Worm (Caenorhabditis elegans): ENCODE measurements around the gene C48D1.1.

The C48D1.1 gene

DNA sequence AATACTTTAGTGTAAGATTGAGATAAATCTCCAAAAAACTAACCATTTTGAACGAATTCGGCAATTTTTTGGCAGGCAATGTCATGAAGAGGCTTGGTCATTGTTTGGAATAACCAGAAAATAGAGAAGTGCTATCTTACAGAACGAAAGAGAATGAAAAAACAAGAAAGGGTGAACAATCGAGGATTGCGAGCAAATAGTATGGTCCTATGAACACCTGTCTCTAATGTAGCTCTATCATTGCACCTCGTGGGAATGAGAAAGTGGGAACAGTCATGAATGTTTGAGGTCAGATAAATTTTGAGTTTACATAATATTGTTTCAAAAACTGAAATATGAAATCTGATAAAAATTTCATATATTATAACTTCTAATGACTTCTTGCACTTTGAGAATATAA lies at the start of gene C48D1.1:
Gene C48D1.1 (minus strand): TSS at position 101 of the 400 bp plus-strand sequence.
- TF ChIP-seq ceh-83 (GFP tag; optimal IDR thresholded peaks at IDR 0.05) (no peak), ceh-43 (GFP tag; optimal IDR thresholded peaks at IDR 0.05) (no peak), unc-120 (tag; optimal IDR thresholded peaks at IDR 0.05; ENCODE audit: poor library complexity, severe bottlenecking) (no peak), M03D4.4 (tag; optimal IDR thresholded peaks at IDR 0.05) (no peak), drap-1 (GFP tag; optimal IDR thresholded peaks at IDR 0.05) (no peak), sptf-1 (tag; optimal IDR thresholded peaks at IDR 0.05) (no peak), ces-1 (GFP tag; optimal IDR thresholded peaks at IDR 0.05) (no peak)

DNA sequence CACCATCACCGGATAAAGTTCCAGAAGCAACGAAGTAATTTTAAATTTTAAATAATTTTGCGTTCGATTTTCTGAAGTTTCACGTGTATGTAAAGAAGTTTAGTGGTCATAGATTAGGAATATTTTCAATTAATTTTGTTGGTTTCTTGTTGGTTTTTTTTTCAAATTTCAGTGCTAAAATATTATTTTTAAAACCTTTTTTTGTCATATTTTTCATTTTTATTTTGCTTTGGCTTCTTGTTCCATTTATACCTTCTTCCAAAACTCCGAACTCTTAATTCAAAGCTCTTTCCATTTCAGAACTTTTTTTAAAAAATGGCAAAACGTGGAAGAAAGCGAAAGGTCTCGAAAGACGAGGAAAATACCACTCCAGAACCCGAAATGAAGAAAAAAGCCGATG lies 49.8 kb upstream of the C48D1.1 start, which contains the start of gene JC8.7:
Gene JC8.7 (plus strand): TSS at position 301 of the 400 bp plus-strand sequence.
- no peak for TF ChIP-seq nhr-2 (tag; optimal IDR thresholded peaks at IDR 0.05)
- no peak for TF ChIP-seq nhr-12 (tag; optimal IDR thresholded peaks at IDR 0.05)
- TF ChIP-seq ces-1 (GFP tag; optimal IDR thresholded peaks at IDR 0.05): no peak
- no peak for TF ChIP-seq cnd-1 (tag; optimal IDR thresholded peaks at IDR 0.05)
- TF ChIP-seq blmp-1 (tag; optimal IDR thresholded peaks at IDR 0.05): no peak
- TF ChIP-seq elt-1 (tag; optimal IDR thresholded peaks at IDR 0.05; ENCODE audit: borderline replicate concordance, insufficient read depth): no peak

DNA sequence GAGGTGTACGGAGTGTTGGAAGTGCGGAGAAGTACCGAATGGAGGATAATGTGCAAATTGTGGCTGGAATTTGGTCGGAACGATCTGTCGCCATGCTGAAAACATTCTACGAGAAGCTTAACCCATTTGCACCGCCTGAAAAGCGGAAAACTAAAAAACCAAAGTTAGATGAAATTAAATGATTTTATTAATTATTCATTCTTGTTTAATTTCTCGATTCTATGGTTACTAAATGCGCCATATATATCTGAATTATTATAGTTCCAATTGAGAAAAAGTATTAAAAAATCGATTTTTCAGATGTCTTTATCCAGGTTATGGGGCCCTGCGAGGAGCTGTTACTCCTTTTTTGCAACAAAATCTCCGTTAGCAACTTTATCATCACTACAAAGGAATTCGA lies 46.8 kb upstream of the C48D1.1 start, which contains the start of gene cox-11:
Gene cox-11 (plus strand): TSS at position 301 of the 400 bp plus-strand sequence.
- TF ChIP-seq unc-39 (tag; optimal IDR thresholded peaks at IDR 0.05): no peak
- TF ChIP-seq ceh-83 (GFP tag; optimal IDR thresholded peaks at IDR 0.05): no peak
- TF ChIP-seq nhr-12 (tag; optimal IDR thresholded peaks at IDR 0.05): no peak
- TF ChIP-seq tbx-8 (GFP tag; optimal IDR thresholded peaks at IDR 0.05): no peak
- no peak for TF ChIP-seq sem-2 (GFP tag; optimal IDR thresholded peaks at IDR 0.05)
- TF ChIP-seq mls-2 (tag; optimal IDR thresholded peaks at IDR 0.05): no peak

DNA sequence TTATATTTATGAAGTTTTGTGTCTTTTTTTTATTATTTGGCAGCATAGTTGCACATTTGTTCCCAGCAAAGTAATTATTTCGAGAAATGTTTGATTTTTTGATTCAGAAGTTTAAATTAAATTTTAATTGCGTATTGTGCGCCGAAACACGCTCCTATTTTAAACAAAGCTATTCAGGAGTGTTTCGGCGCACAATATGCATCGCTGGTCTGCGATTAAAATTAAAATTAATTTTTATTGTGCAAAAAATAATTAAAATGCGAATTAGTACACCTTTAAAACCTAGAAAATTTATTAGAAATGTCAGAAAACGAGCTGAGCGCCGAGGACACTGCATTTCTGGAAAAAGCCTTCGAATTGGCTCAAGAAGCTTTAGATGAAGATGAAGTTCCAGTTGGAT lies 46.2 kb upstream of the C48D1.1 start, which contains the start of gene JC8.4:
Gene JC8.4 (plus strand): TSS at position 301 of the 400 bp plus-strand sequence.
- TF ChIP-seq mab-5 (tag; optimal IDR thresholded peaks at IDR 0.05): no peak
- no peak for TF ChIP-seq ces-1 (GFP tag; optimal IDR thresholded peaks at IDR 0.05)

DNA sequence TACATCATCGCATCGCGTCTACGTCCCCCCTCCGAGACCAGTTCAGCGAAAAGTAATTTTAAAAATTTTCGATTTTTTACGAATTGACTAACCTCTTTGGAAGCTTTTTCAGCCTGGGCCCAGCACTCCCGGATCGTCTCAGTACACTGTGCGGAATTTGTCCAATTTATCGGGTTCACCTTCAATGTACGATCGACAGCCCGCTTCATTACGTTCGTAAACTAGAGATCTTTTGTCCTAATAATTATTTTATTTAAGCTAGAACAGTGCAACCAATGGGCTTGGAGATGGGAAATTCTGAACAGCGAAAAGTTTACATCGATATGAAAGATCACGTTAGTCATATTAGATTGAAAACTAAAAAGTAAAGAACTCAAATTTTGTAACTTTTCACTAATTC lies 44.2 kb upstream of the C48D1.1 start:
- no peak for TF ChIP-seq nhr-28 (tag; optimal IDR thresholded peaks at IDR 0.05)
- TF ChIP-seq ham-2 (GFP tag; optimal IDR thresholded peaks at IDR 0.05): no peak
- no peak for TF ChIP-seq unc-62 (GFP tag; optimal IDR thresholded peaks at IDR 0.05)
- no peak for TF ChIP-seq nhr-12 (tag; optimal IDR thresholded peaks at IDR 0.05)
- no peak for TF ChIP-seq mep-1 (tag; optimal IDR thresholded peaks at IDR 0.05)
- no peak for TF ChIP-seq ces-1 (GFP tag; optimal IDR thresholded peaks at IDR 0.05)
- TF ChIP-seq flh-1 (GFP tag; optimal IDR thresholded peaks at IDR 0.05): no peak
- TF ChIP-seq drap-1 (GFP tag; optimal IDR thresholded peaks at IDR 0.05): no peak
- no peak for TF ChIP-seq mab-5 (tag; optimal IDR thresholded peaks at IDR 0.05)
- no peak for TF ChIP-seq sptf-1 (tag; optimal IDR thresholded peaks at IDR 0.05)
- no peak for TF ChIP-seq elt-3 (tag; optimal IDR thresholded peaks at IDR 0.05)
- no peak for TF ChIP-seq bed-3 (GFP tag; optimal IDR thresholded peaks at IDR 0.05)
- no peak for TF ChIP-seq cnd-1 (tag; optimal IDR thresholded peaks at IDR 0.05)
- TF ChIP-seq unc-39 (tag; optimal IDR thresholded peaks at IDR 0.05): no peak

DNA sequence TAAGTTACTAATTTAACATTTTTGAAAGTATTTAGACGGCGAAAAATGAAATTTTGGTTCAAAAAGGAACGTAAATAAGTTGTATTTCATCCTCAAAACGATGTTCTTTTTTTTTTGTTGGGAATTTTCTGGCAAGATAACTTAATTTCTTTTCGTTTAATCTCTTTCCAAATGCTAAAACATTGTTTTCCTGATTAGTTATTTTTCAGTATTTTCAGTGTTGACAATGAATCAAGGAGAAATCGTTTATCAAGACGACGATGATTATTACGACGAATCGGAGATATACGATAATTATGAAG lies 43.6 kb upstream of the C48D1.1 start, which contains the start of gene lin-54:
Gene lin-54 (plus strand): TSS at position 203 of the 302 bp plus-strand sequence.
- TF ChIP-seq ham-2 (GFP tag; optimal IDR thresholded peaks at IDR 0.05) (no peak), pha-4 (tag; optimal IDR thresholded peaks at IDR 0.05) (no peak), hlh-1 (tag; optimal IDR thresholded peaks at IDR 0.05) (no peak), tbx-8 (GFP tag; optimal IDR thresholded peaks at IDR 0.05) (no peak), lin-32 (GFP tag; optimal IDR thresholded peaks at IDR 0.05) (no peak), ceh-83 (GFP tag; optimal IDR thresholded peaks at IDR 0.05) (no peak), nhr-2 (tag; optimal IDR thresholded peaks at IDR 0.05) (no peak), ceh-39 (tag; optimal IDR thresholded peaks at IDR 0.05) (no peak), ceh-43 (GFP tag; optimal IDR thresholded peaks at IDR 0.05) (no peak), sem-2 (GFP tag; optimal IDR thresholded peaks at IDR 0.05) (no peak), cnd-1 (tag; optimal IDR thresholded peaks at IDR 0.05) (no peak), lin-13 (tag; optimal IDR thresholded peaks at IDR 0.05) (no peak), unc-62 (GFP tag; optimal IDR thresholded peaks at IDR 0.05) (no peak), ztf-11 (tag; optimal IDR thresholded peaks at IDR 0.05) (no peak), flh-1 (GFP tag; optimal IDR thresholded peaks at IDR 0.05) (no peak), nhr-12 (tag; optimal IDR thresholded peaks at IDR 0.05) (no peak)

Measured in whole organism, mixed stage, embryonic.